Fruit fly (Drosophila melanogaster) whole organism, embryonic: ENCODE measurements around the gene Ir75d.

Experiments
- Asciz ChIP-seq: fragments of 200-800 bp; sonication (Bioruptor generic); optimal IDR thresholded peaks from 2 replicates; lab custom pipeline; 2017; ENCODE audit warnings: missing biosample characterization, mild to moderate bottlenecking, missing genetic modification characterization, missing genetic modification reagents
- CG10431 ChIP-seq: fragments of 200-800 bp; sonication (Bioruptor generic); optimal IDR thresholded peaks from 3 replicates; lab custom pipeline; 2018; ENCODE audit warnings: missing biosample characterization, mild to moderate bottlenecking, missing genetic modification characterization
- CG11247 ChIP-seq: fragments of 200-800 bp; sonication (Bioruptor generic); IDR thresholded peaks from 2 replicates; pipeline ENCODE4 v1.3.6; 2022; ENCODE audit warnings: missing biosample characterization, missing genetic modification characterization
- CG11560 ChIP-seq: fragments of 200-800 bp; sonication (Bioruptor generic); IDR thresholded peaks from 3 replicates; pipeline ENCODE4 v1.3.6; 2022; ENCODE audit warnings: missing biosample characterization, missing genetic modification characterization
- CG12391 ChIP-seq: fragments of 200-800 bp; sonication (Bioruptor generic); optimal IDR thresholded peaks from 3 replicates; lab custom pipeline; 2018; ENCODE audit warnings: missing biosample characterization, mild to moderate bottlenecking, missing genetic modification characterization, moderate library complexity
- CG13296 ChIP-seq: fragments of 200-800 bp; sonication (Bioruptor generic); optimal IDR thresholded peaks from 3 replicates; lab custom pipeline; 2018; ENCODE audit warnings: missing biosample characterization, mild to moderate bottlenecking, missing genetic modification characterization
- CG13894 ChIP-seq: fragments of 200-800 bp; sonication (Bioruptor generic); optimal IDR thresholded peaks from 3 replicates; lab custom pipeline; 2018; ENCODE audit warnings: missing biosample characterization, mild to moderate bottlenecking, missing genetic modification characterization, moderate library complexity
- CG16813 ChIP-seq: fragments of 200-800 bp; sonication (Bioruptor generic); IDR thresholded peaks from 3 replicates; pipeline ENCODE4 v1.3.6; 2022; ENCODE audit warnings: missing biosample characterization, missing genetic modification characterization; ENCODE audit not compliant: partially characterized antibody
- CG17359 ChIP-seq: fragments of 200-800 bp; sonication (Bioruptor generic); optimal IDR thresholded peaks from 3 replicates; lab custom pipeline; 2018; ENCODE audit warnings: missing biosample characterization, mild to moderate bottlenecking, missing genetic modification characterization, moderate library complexity
- CG2116 ChIP-seq: fragments of 200-800 bp; sonication (Bioruptor generic); optimal IDR thresholded peaks from 3 replicates; lab custom pipeline; 2018; ENCODE audit warnings: missing biosample characterization, mild to moderate bottlenecking, missing genetic modification characterization
- CG2199 ChIP-seq: fragments of 200-800 bp; sonication (Bioruptor generic); IDR thresholded peaks from 3 replicates; pipeline ENCODE4 v1.3.6; 2022; ENCODE audit warnings: missing biosample characterization, missing genetic modification characterization
- CG30403 ChIP-seq: fragments of 200-800 bp; sonication (Bioruptor generic); optimal IDR thresholded peaks from 3 replicates; lab custom pipeline; 2016; ENCODE audit warnings: missing biosample characterization, missing genetic modification characterization
- CG32532 ChIP-seq: fragments of 200-800 bp; sonication (Bioruptor generic); IDR thresholded peaks from 2 replicates; pipeline ENCODE4 v1.3.6; 2022; ENCODE audit warnings: missing biosample characterization, missing genetic modification characterization
- CG33557 ChIP-seq: fragments of 200-800 bp; sonication (Bioruptor generic); optimal IDR thresholded peaks from 2 replicates; lab custom pipeline; 2019; ENCODE audit warnings: missing biosample characterization, mild to moderate bottlenecking, missing genetic modification characterization, moderate library complexity
- CG4328 ChIP-seq: fragments of 200-800 bp; sonication (Bioruptor generic); optimal IDR thresholded peaks from 3 replicates; lab custom pipeline; 2017; ENCODE audit warnings: missing biosample characterization, missing genetic modification reagents, missing genetic modification characterization
- CG4854 ChIP-seq: fragments of 200-800 bp; sonication (Bioruptor generic); optimal IDR thresholded peaks from 2 replicates; lab custom pipeline; 2016; ENCODE audit warnings: missing biosample characterization, missing genetic modification characterization, inconsistent platforms
- CG7556 ChIP-seq: fragments of 200-800 bp; sonication (Bioruptor generic); optimal IDR thresholded peaks from 2 replicates; lab custom pipeline; 2017; ENCODE audit warnings: missing biosample characterization, mild to moderate bottlenecking, missing genetic modification characterization
- CG8359 ChIP-seq: fragments of 200-800 bp; sonication (Bioruptor generic); optimal IDR thresholded peaks from 2 replicates; lab custom pipeline; 2017; ENCODE audit warnings: missing biosample characterization, mild to moderate bottlenecking, missing genetic modification characterization, borderline replicate concordance
- CG9437 ChIP-seq: fragments of 200-800 bp; sonication (Bioruptor generic); optimal IDR thresholded peaks from 2 replicates; lab custom pipeline; 2018; ENCODE audit warnings: missing biosample characterization, mild to moderate bottlenecking, missing genetic modification characterization
- CHES-1-like ChIP-seq: fragments of 200-800 bp; sonication (Bioruptor generic); optimal IDR thresholded peaks from 2 replicates; lab custom pipeline; 2016; ENCODE audit warnings: missing biosample characterization, missing genetic modification characterization
- Deaf1 ChIP-seq: fragments of 200-800 bp; optimal IDR thresholded peaks from 3 replicates; lab custom pipeline; 2019; ENCODE audit warnings: missing biosample characterization, mild to moderate bottlenecking, missing genetic modification characterization, moderate library complexity
- Fer1 ChIP-seq: fragments of 200-800 bp; sonication (Bioruptor generic); optimal IDR thresholded peaks from 2 replicates; lab custom pipeline; 2017; ENCODE audit warnings: missing biosample characterization, mild to moderate bottlenecking, missing genetic modification characterization
- HmgZ ChIP-seq: fragments of 200-800 bp; sonication (Bioruptor generic); optimal IDR thresholded peaks from 2 replicates; lab custom pipeline; 2018; ENCODE audit warnings: missing biosample characterization, mild to moderate bottlenecking, missing genetic modification characterization
- Hr39 ChIP-seq: fragments of >200 bp; optimal IDR thresholded peaks from 2 replicates; lab custom pipeline; 2017
- Med ChIP-seq: fragments of 200-800 bp; sonication (Bioruptor generic); peaks from one replicate; lab custom pipeline; 2016; ENCODE audit warnings: missing biosample characterization, missing genetic modification characterization, mild to moderate bottlenecking, inconsistent platforms, moderate library complexity
- Nf-YC ChIP-seq: fragments of 200-800 bp; optimal IDR thresholded peaks from 3 replicates; lab custom pipeline; 2019; ENCODE audit warnings: missing biosample characterization, mild to moderate bottlenecking, missing genetic modification characterization, moderate library complexity
- Opbp ChIP-seq: fragments of 200-800 bp; sonication (Bioruptor generic); IDR thresholded peaks from 3 replicates; pipeline ENCODE4 v1.3.6; 2022; ENCODE audit warnings: missing biosample characterization, missing genetic modification characterization; ENCODE audit not compliant: partially characterized antibody
- PHDP ChIP-seq: fragments of 200-800 bp; sonication (Bioruptor generic); optimal IDR thresholded peaks from 3 replicates; lab custom pipeline; 2018; ENCODE audit warnings: missing biosample characterization, mild to moderate bottlenecking, missing genetic modification characterization, moderate library complexity
- Stat92E ChIP-seq, 3 experiments: fragments of >200 bp in 2 of 3; fragments of 200-800 bp in 1 of 3; sonication (Bioruptor generic) in 1 of 3; optimal IDR thresholded peaks; 2 replicates each; lab custom pipeline; 2017 to 2019; ENCODE audit warnings: missing biosample characterization in 3 of 3, missing genetic modification characterization in 3 of 3, mild to moderate bottlenecking in 1 of 3, moderate library complexity in 1 of 3
- ac ChIP-seq: fragments of 200-800 bp; sonication (Bioruptor generic); optimal IDR thresholded peaks from 3 replicates; lab custom pipeline; 2017; ENCODE audit warnings: missing biosample characterization, mild to moderate bottlenecking, missing genetic modification characterization
- cg ChIP-seq: fragments of 200-800 bp; sonication (Bioruptor generic); optimal IDR thresholded peaks from 3 replicates; lab custom pipeline; 2019; ENCODE audit warnings: missing biosample characterization, mild to moderate bottlenecking, missing genetic modification characterization, moderate library complexity
- chn ChIP-seq: fragments of 200-800 bp; sonication (Bioruptor generic); optimal IDR thresholded peaks from 2 replicates; lab custom pipeline; 2016; ENCODE audit warnings: missing biosample characterization, missing genetic modification characterization
- cwo ChIP-seq: fragments of 200-800 bp; sonication (Bioruptor generic); optimal IDR thresholded peaks from 3 replicates; lab custom pipeline; 2017; ENCODE audit warnings: missing biosample characterization, missing genetic modification characterization, mild to moderate bottlenecking, moderate library complexity, missing genetic modification reagents
- exex ChIP-seq: fragments of 200-800 bp; sonication (Bioruptor generic); optimal IDR thresholded peaks from 4 replicates; lab custom pipeline; 2018; ENCODE audit warnings: missing biosample characterization, mild to moderate bottlenecking, missing genetic modification characterization, moderate library complexity
- ftz-f1 ChIP-seq: fragments of 200-800 bp; sonication (Bioruptor generic); optimal IDR thresholded peaks from 2 replicates; lab custom pipeline; 2016; ENCODE audit warnings: missing biosample characterization, missing genetic modification characterization
- gem ChIP-seq: fragments of 200-800 bp; sonication (Bioruptor generic); optimal IDR thresholded peaks from 2 replicates; lab custom pipeline; 2019; ENCODE audit warnings: missing biosample characterization, mild to moderate bottlenecking, missing genetic modification characterization, moderate library complexity
- h ChIP-seq: fragments of >200 bp; optimal IDR thresholded peaks from 2 replicates; lab custom pipeline; 2017
- ham ChIP-seq: fragments of 200-800 bp; sonication (Bioruptor generic); IDR thresholded peaks from 2 replicates; pipeline ENCODE4 v1.3.6; 2022; ENCODE audit warnings: missing biosample characterization, missing genetic modification characterization
- her ChIP-seq: fragments of 200-800 bp; sonication (Bioruptor generic); optimal IDR thresholded peaks from 2 replicates; lab custom pipeline; 2016; ENCODE audit warnings: missing biosample characterization, missing genetic modification characterization
- lbe ChIP-seq: fragments of 200-800 bp; sonication (Bioruptor generic); optimal IDR thresholded peaks from 2 replicates; lab custom pipeline; 2016; ENCODE audit warnings: missing biosample characterization, mild to moderate bottlenecking, missing genetic modification characterization
- mam ChIP-seq: fragments of 200-800 bp; sonication (Bioruptor generic); optimal IDR thresholded peaks from 3 replicates; lab custom pipeline; 2016; ENCODE audit warnings: missing biosample characterization, missing genetic modification characterization
- pum ChIP-seq: fragments of 200-800 bp; sonication (Bioruptor generic); optimal IDR thresholded peaks from 2 replicates; lab custom pipeline; 2016; ENCODE audit warnings: missing biosample characterization, missing genetic modification characterization
- ranshi ChIP-seq: fragments of 200-800 bp; sonication (Bioruptor generic); IDR thresholded peaks from 2 replicates; pipeline ENCODE4 v1.3.6; 2022; ENCODE audit warnings: missing biosample characterization, missing genetic modification characterization
- run ChIP-seq: fragments of 200-800 bp; sonication (Bioruptor generic); optimal IDR thresholded peaks from 3 replicates; lab custom pipeline; 2018; ENCODE audit warnings: missing biosample characterization, mild to moderate bottlenecking, missing genetic modification characterization
- sens ChIP-seq: fragments of 200-800 bp; sonication (Bioruptor generic); peaks from one replicate; lab custom pipeline; 2016; ENCODE audit warnings: missing biosample characterization, missing genetic modification characterization
- sens-2 ChIP-seq: fragments of 200-800 bp; sonication (Bioruptor generic); IDR thresholded peaks from 2 replicates; pipeline ENCODE4 v1.3.6; 2022; ENCODE audit warnings: missing biosample characterization, missing genetic modification characterization
- slou ChIP-seq: fragments of 200-800 bp; sonication (Bioruptor generic); optimal IDR thresholded peaks from 3 replicates; lab custom pipeline; 2016; ENCODE audit warnings: missing biosample characterization, missing genetic modification characterization
- so ChIP-seq: fragments of 200-800 bp; sonication (Bioruptor generic); IDR thresholded peaks from 3 replicates; pipeline ENCODE4 v1.3.6; 2022; ENCODE audit warnings: missing biosample characterization, missing genetic modification characterization
- sr ChIP-seq: fragments of 200-800 bp; sonication (Bioruptor generic); IDR thresholded peaks from 3 replicates; pipeline ENCODE4 v1.3.6; 2022; ENCODE audit warnings: missing biosample characterization, missing genetic modification characterization
- ssp ChIP-seq: fragments of 200-800 bp; sonication (Bioruptor generic); IDR thresholded peaks from 2 replicates; pipeline ENCODE4 v1.3.6; 2022; ENCODE audit warnings: missing biosample characterization, missing genetic modification characterization
- tx ChIP-seq: fragments of 200-800 bp; sonication (Bioruptor generic); optimal IDR thresholded peaks from 2 replicates; lab custom pipeline; 2016; ENCODE audit warnings: missing biosample characterization, missing genetic modification characterization
- zf30C ChIP-seq: fragments of 200-800 bp; sonication (Bioruptor generic); optimal IDR thresholded peaks from 3 replicates; lab custom pipeline; 2018; ENCODE audit warnings: missing biosample characterization, mild to moderate bottlenecking, missing genetic modification characterization

The Ir75d gene

dm6 chr3L:18895079-18895478 is 15.9 kb downstream of the Ir75d start (continued):
- TF ChIP-seq ranshi (GFP tag; lab: Robert Waterston, UW), result no peak
- TF ChIP-seq CG16813 (GFP tag; lab: Robert Waterston, UW), result no peak
- no peak for TF ChIP-seq lbe
- TF ChIP-seq CG17359, result peak; percentile 31
- TF ChIP-seq Nf-YC, result peak; percentile 12
- TF ChIP-seq Opbp (GFP tag; lab: Robert Waterston, UW), result no peak
- no peak for TF ChIP-seq CG9437 (GFP tag; lab: Kevin White, UChicago)
- TF ChIP-seq ham (GFP tag; lab: Robert Waterston, UW), result no peak
- TF ChIP-seq CG10431 (GFP tag; lab: Kevin White, UChicago), result no peak
- TF ChIP-seq tx, result no peak
- no peak for TF ChIP-seq ssp
- TF ChIP-seq CG8359 (GFP tag; lab: Kevin White, UChicago), result no peak
- no peak for TF ChIP-seq mam (GFP tag; lab: Kevin White, UChicago)
- no peak for TF ChIP-seq CG33557 (GFP tag; lab: Kevin White, UChicago)
- TF ChIP-seq Deaf1, result peak; percentile 88
- TF ChIP-seq sr (GFP tag; lab: Robert Waterston, UW), result 0 out of 3 replicates have a peak, but pooled peaks have one; percentile 37
- TF ChIP-seq CG4328 (GFP tag; lab: Kevin White, UChicago), result no peak
- TF ChIP-seq pum (GFP tag; lab: Kevin White, UChicago), result no peak
- peak; percentile 15 for TF ChIP-seq Fer1 (GFP tag; lab: Kevin White, UChicago)
- peak; percentile 70 for TF ChIP-seq cwo (GFP tag; lab: Kevin White, UChicago)
- no peak for TF ChIP-seq CG2116 (GFP tag; lab: Kevin White, UChicago)
- no peak for TF ChIP-seq chn (GFP tag; lab: Kevin White, UChicago)
- TF ChIP-seq CG32532 (GFP tag; lab: Robert Waterston, UW), result no peak
- no peak for TF ChIP-seq ac
- no peak for TF ChIP-seq zf30C (GFP tag; lab: Kevin White, UChicago)
- no peak for TF ChIP-seq Hr39 (lab: Kevin White, UChicago)
- TF ChIP-seq h (lab: Kevin White, UChicago), result no peak
- peak; percentile 29 for TF ChIP-seq Med (GFP tag; lab: Kevin White, UChicago)
- no peak for TF ChIP-seq CG11247 (GFP tag; lab: Robert Waterston, UW)
- TF ChIP-seq Asciz (GFP tag; lab: Kevin White, UChicago), result no peak
- no peak for TF ChIP-seq ftz-f1 (GFP tag; lab: Kevin White, UChicago)
- no peak for TF ChIP-seq sens-2
- 0 out of 3 replicates have a peak, but pooled peaks have one; percentile 22 for TF ChIP-seq so (GFP tag; lab: Robert Waterston, UW)
- TF ChIP-seq run (tag; lab: Kevin White, UChicago), result no peak
- no peak for TF ChIP-seq gem (tag; lab: Kevin White, UChicago)
- no peak for TF ChIP-seq Stat92E (GFP tag; optimal IDR thresholded peaks at IDR 0.05; lab: Kevin White, UChicago)
- peak; percentile 47 for TF ChIP-seq CG13296
- peak; percentile 26 for TF ChIP-seq HmgZ (tag; lab: Kevin White, UChicago)
- TF ChIP-seq CG2199 (GFP tag; lab: Robert Waterston, UW), result peak; percentile 45; the same call in 1 of the 3 replicates
- TF ChIP-seq slou, result no peak
- TF ChIP-seq CG30403 (GFP tag; lab: Kevin White, UChicago), result no peak
- TF ChIP-seq CG11560 (tag; lab: Robert Waterston, UW), result no peak
- no peak for TF ChIP-seq CG4854 (GFP tag; lab: Kevin White, UChicago)
- peak; percentile 48 for TF ChIP-seq cg (GFP tag; lab: Kevin White, UChicago)
- TF ChIP-seq CHES-1-like (GFP tag; lab: Kevin White, UChicago), result no peak
- peak; percentile 6 for TF ChIP-seq exex (tag; lab: Kevin White, UChicago)
- no peak for TF ChIP-seq CG12391 (tag; lab: Kevin White, UChicago)
- TF ChIP-seq sens (GFP tag; lab: Kevin White, UChicago), result peak; percentile 52
- TF ChIP-seq CG13894 (tag; lab: Kevin White, UChicago), result peak; percentile 84
- TF ChIP-seq her (GFP tag; lab: Kevin White, UChicago), result no peak
- TF ChIP-seq PHDP (tag; lab: Kevin White, UChicago), result peak; percentile 1
- TF ChIP-seq CG7556, result no peak
